Fruit fly (Drosophila melanogaster): ENCODE data around the gene Sec22.

Gene Sec22

dm6 chrX:774160-774700, 31.6 kb upstream of the Sec22 start:
- TF ChIP-seq Myc (optimal IDR thresholded peaks at IDR 0.05), result no peak

- TF ChIP-seq Myc (optimal IDR thresholded peaks at IDR 0.05) (no peak), psq (optimal IDR thresholded peaks at IDR 0.05) (no peak), h (optimal IDR thresholded peaks at IDR 0.05) (no peak), insv (optimal IDR thresholded peaks at IDR 0.05) (no peak), Sin3A (optimal IDR thresholded peaks at IDR 0.05) (no peak)
Measured at dm6 chrX:775184-775583, 30.7 kb upstream of the Sec22 start.

- no peak for TF ChIP-seq Myc (optimal IDR thresholded peaks at IDR 0.05)
- no peak for TF ChIP-seq insv (optimal IDR thresholded peaks at IDR 0.05)
- no peak for TF ChIP-seq psq (optimal IDR thresholded peaks at IDR 0.05)
- no peak for TF ChIP-seq Sin3A (optimal IDR thresholded peaks at IDR 0.05)
- TF ChIP-seq ttk (optimal IDR thresholded peaks at IDR 0.05), result no peak
- TF ChIP-seq h (optimal IDR thresholded peaks at IDR 0.05), result no peak
Measured at dm6 chrX:779344-779743, 26.5 kb upstream of the Sec22 start.

- TF ChIP-seq psq (optimal IDR thresholded peaks at IDR 0.05), result no peak
- no peak for TF ChIP-seq Sin3A (optimal IDR thresholded peaks at IDR 0.05)
- no peak for TF ChIP-seq h (optimal IDR thresholded peaks at IDR 0.05)
Measured at dm6 chrX:784456-784855, 21.4 kb upstream of the Sec22 start, which contains the start of gene tw. Gene tw, plus strand, starts transcription at chrX:784746.

- TF ChIP-seq Myc (optimal IDR thresholded peaks at IDR 0.05) (no peak), Sin3A (optimal IDR thresholded peaks at IDR 0.05) (no peak), insv (optimal IDR thresholded peaks at IDR 0.05) (no peak)
Measured at dm6 chrX:790039-790597, 15.8 kb upstream of the Sec22 start, which contains the start of gene CG13360. Gene CG13360, minus strand, starts transcription at chrX:790089.

- no peak for TF ChIP-seq Sin3A (optimal IDR thresholded peaks at IDR 0.05)
- no peak for TF ChIP-seq insv (optimal IDR thresholded peaks at IDR 0.05)
- TF ChIP-seq psq (optimal IDR thresholded peaks at IDR 0.05), result no peak
Measured at dm6 chrX:792923-793322, 13.0 kb upstream of the Sec22 start, which contains the start of gene CG16989. Gene CG16989, plus strand, starts transcription at chrX:793147.

dm6 chrX:796397-796989, 9.4 kb upstream of the Sec22 start:
- TF ChIP-seq ttk (optimal IDR thresholded peaks at IDR 0.05) (no peak), psq (optimal IDR thresholded peaks at IDR 0.05) (no peak), Myc (optimal IDR thresholded peaks at IDR 0.05) (no peak), Sin3A (optimal IDR thresholded peaks at IDR 0.05) (no peak), h (optimal IDR thresholded peaks at IDR 0.05) (no peak), insv (optimal IDR thresholded peaks at IDR 0.05) (no peak)

- TF ChIP-seq Myc (optimal IDR thresholded peaks at IDR 0.05), result no peak
- TF ChIP-seq ttk (optimal IDR thresholded peaks at IDR 0.05), result no peak
- no peak for TF ChIP-seq h (optimal IDR thresholded peaks at IDR 0.05)
- no peak for TF ChIP-seq Sin3A (optimal IDR thresholded peaks at IDR 0.05)
- no peak for TF ChIP-seq psq (optimal IDR thresholded peaks at IDR 0.05)
- no peak for TF ChIP-seq insv (optimal IDR thresholded peaks at IDR 0.05)
Measured at dm6 chrX:801157-801872, 4.6 kb upstream of the Sec22 start, which contains the start of gene Rbf. Gene Rbf, minus strand, starts transcription at chrX:801479.

dm6 chrX:803370-803769, 2.5 kb upstream of the Sec22 start, which contains the start of gene CG13359:
Gene CG13359, minus strand, starts transcription at chrX:803470.
- TF ChIP-seq h (optimal IDR thresholded peaks at IDR 0.05) (no peak), Sin3A (optimal IDR thresholded peaks at IDR 0.05) (no peak)

dm6 chrX:804821-805220, 1.1 kb upstream of the Sec22 start, which contains the start of gene CG13358:
Gene CG13358, minus strand, starts transcription at chrX:804921.
- TF ChIP-seq psq (optimal IDR thresholded peaks at IDR 0.05) (no peak), Sin3A (optimal IDR thresholded peaks at IDR 0.05) (no peak), Myc (optimal IDR thresholded peaks at IDR 0.05) (no peak), ttk (optimal IDR thresholded peaks at IDR 0.05) (no peak), insv (optimal IDR thresholded peaks at IDR 0.05) (no peak), h (optimal IDR thresholded peaks at IDR 0.05) (no peak)

dm6 chrX:824961-825360, 19.1 kb downstream of the Sec22 start:
- TF ChIP-seq Sin3A (optimal IDR thresholded peaks at IDR 0.05) (no peak), Myc (optimal IDR thresholded peaks at IDR 0.05) (no peak), h (optimal IDR thresholded peaks at IDR 0.05) (no peak), insv (optimal IDR thresholded peaks at IDR 0.05) (no peak), psq (optimal IDR thresholded peaks at IDR 0.05) (no peak), ttk (optimal IDR thresholded peaks at IDR 0.05) (no peak)

dm6 chrX:835965-836690, 30.3 kb downstream of the Sec22 start:
- TF ChIP-seq Myc (optimal IDR thresholded peaks at IDR 0.05), result no peak

Data from Kc167 (cell line).